Worm (Caenorhabditis elegans): ENCODE data around the gene C45B11.5.

DNA sequence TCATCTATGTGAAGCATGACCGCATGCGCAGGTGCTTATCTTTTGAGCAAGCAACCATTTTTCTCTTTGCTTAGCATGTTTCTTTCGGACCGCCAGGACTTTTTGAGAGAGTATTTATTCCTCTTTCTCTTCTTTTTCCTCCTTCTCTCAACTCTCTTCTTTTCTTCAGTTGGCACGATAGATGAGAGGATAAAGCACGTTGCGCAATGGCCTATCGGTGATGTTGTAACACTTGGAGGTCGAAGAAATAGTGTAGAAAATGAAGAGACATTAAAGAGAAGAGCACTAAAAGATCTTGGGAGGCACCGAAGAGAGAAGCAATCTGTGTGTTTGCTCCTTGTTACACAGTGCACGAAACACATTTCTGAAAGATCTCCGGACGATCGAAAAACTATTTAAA, 42.1 kb downstream of the C45B11.5 start:
- TF ChIP-seq cog-1 (tag; optimal IDR thresholded peaks at IDR 0.05) (peak; percentile 77), flt-1 (GFP tag; IDR thresholded peaks at IDR 0.05) (no peak), ref-1 (GFP tag; conservative IDR thresholded peaks at IDR 0.05) (no peak), ztf-23 (GFP tag; IDR thresholded peaks at IDR 0.05) (no peak), T22C8.4 (GFP tag; IDR thresholded peaks at IDR 0.05) (no peak), ztf-29 (GFP tag; IDR thresholded peaks at IDR 0.05) (no peak), tab-1 (GFP tag; IDR thresholded peaks at IDR 0.05) (no peak), med-1 (GFP tag; optimal IDR thresholded peaks at IDR 0.05; ENCODE audit: insufficient read depth) (no peak), klf-2 (GFP tag; conservative IDR thresholded peaks at IDR 0.05) (no peak)
